Worm (Caenorhabditis elegans) whole organism, midembryonic: ENCODE measurements around the gene dhs-25.

Source experiments
- T22C8.4 ChIP-seq: fragments of 200-800 bp; sonication (Bioruptor generic); IDR thresholded peaks from 2 replicates; pipeline ENCODE4 v1.3.6; 2022; ENCODE audit warnings: missing genetic modification characterization, missing compliant biosample characterization
- cog-1 ChIP-seq: sonication (generic microtip); optimal IDR thresholded peaks from 2 replicates; lab custom pipeline; 2016; ENCODE audit warnings: missing genetic modification characterization, missing compliant biosample characterization
- flt-1 ChIP-seq: fragments of 200-800 bp; sonication (Bioruptor generic); IDR thresholded peaks from 2 replicates; pipeline ENCODE4 v1.3.6; 2022; ENCODE audit warnings: missing genetic modification characterization, missing compliant biosample characterization
- klf-2 ChIP-seq: fragments of 200-800 bp; sonication (Bioruptor generic); conservative IDR thresholded peaks from 2 replicates; pipeline ENCODE4 v1.3.6; 2022; ENCODE audit warnings: missing genetic modification reagents, missing genetic modification characterization, missing compliant biosample characterization
- med-1 ChIP-seq: sonication (generic microtip); optimal IDR thresholded peaks from 2 replicates; lab custom pipeline; 2017; ENCODE audit warnings: missing genetic modification characterization, mild to moderate bottlenecking, missing compliant biosample characterization, antibody characterized with exemption, missing genetic modification reagents; ENCODE audit not compliant: insufficient read depth
- ref-1 ChIP-seq: fragments of 200-800 bp; sonication (Bioruptor generic); conservative IDR thresholded peaks from 2 replicates; pipeline ENCODE4 v1.3.6; 2022; ENCODE audit warnings: missing genetic modification reagents, missing genetic modification characterization, missing compliant biosample characterization
- tab-1 ChIP-seq: fragments of 200-800 bp; sonication (Bioruptor generic); IDR thresholded peaks from 2 replicates; pipeline ENCODE4 v1.3.6; 2022; ENCODE audit warnings: missing genetic modification characterization, missing compliant biosample characterization
- ztf-23 ChIP-seq: fragments of 200-800 bp; sonication (Bioruptor generic); IDR thresholded peaks from 2 replicates; pipeline ENCODE4 v1.3.6; 2022; ENCODE audit warnings: missing genetic modification reagents, missing genetic modification characterization, missing compliant biosample characterization

DNA sequence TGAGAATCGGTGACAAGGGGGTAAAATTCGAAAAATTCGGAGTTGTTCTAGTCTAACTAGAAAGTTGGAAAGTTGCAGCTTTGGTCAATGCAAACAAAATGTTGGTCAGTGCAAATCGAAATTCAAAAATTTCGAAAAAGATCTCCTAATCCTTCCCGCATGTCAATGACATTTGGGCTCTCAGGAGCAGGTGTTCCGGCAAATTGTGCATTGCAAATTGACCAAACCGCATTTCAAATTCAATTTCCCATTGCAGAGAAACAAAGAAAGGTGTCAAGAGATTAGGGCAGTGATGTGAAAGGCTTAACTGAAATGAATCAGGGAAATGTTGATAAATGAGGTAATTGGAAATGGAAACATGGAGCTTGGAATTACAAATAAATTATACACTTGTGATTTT lies 36.9 kb downstream of the dhs-25 start:
- TF ChIP-seq cog-1 (no peak), med-1 (GFP tag; lab: Kevin White, UChicago) (no peak), tab-1 (GFP tag; lab: Robert Waterston, UW) (no peak), flt-1 (GFP tag; lab: Robert Waterston, UW) (no peak), klf-2 (GFP tag; lab: Robert Waterston, UW) (no peak), ref-1 (GFP tag; lab: Robert Waterston, UW) (no peak), T22C8.4 (GFP tag; lab: Robert Waterston, UW) (no peak), ztf-23 (GFP tag; lab: Robert Waterston, UW) (no peak)
